Worm (Caenorhabditis elegans) whole organism, early embryonic: ENCODE results near the gene bcmo-2.

ENCODE experiments used
- B0310.2 ChIP-seq: sonication (generic microtip); optimal IDR thresholded peaks from 2 replicates; lab custom pipeline; 2016; ENCODE audit warnings: mild to moderate bottlenecking, missing genetic modification characterization, missing compliant biosample characterization
- F13C5.2 ChIP-seq: sonication (generic microtip); optimal IDR thresholded peaks from 2 replicates; lab custom pipeline; 2017; ENCODE audit warnings: mild to moderate bottlenecking, missing genetic modification characterization, inconsistent platforms, missing compliant biosample characterization
- aly-1 ChIP-seq: sonication (generic microtip); optimal IDR thresholded peaks from 2 replicates; lab custom pipeline; 2016; ENCODE audit warnings: missing genetic modification characterization, missing compliant biosample characterization
- ama-1 ChIP-seq: fragments of 150-350 bp; optimal IDR thresholded peaks from 2 replicates; lab custom pipeline; 2014
- ceh-13 ChIP-seq: fragments of 200-800 bp; sonication (Bioruptor generic); optimal IDR thresholded peaks from 2 replicates; lab custom pipeline; 2018; ENCODE audit warnings: mild to moderate bottlenecking, missing genetic modification characterization, missing compliant biosample characterization
- ceh-36 ChIP-seq: sonication (generic microtip); optimal IDR thresholded peaks from 2 replicates; lab custom pipeline; 2016; ENCODE audit warnings: missing genetic modification characterization, inconsistent platforms, missing compliant biosample characterization
- ets-7 ChIP-seq: sonication (generic microtip); optimal IDR thresholded peaks from 2 replicates; lab custom pipeline; 2016; ENCODE audit warnings: missing genotype, missing genetic modification characterization, missing compliant biosample characterization
- flt-1 ChIP-seq: fragments of 200-800 bp; sonication (Bioruptor generic); IDR thresholded peaks from 2 replicates; pipeline ENCODE4 v1.3.6; 2022; ENCODE audit warnings: missing genetic modification characterization, missing compliant biosample characterization
- hmbx-1 ChIP-seq: sonication (generic microtip); optimal IDR thresholded peaks from 2 replicates; lab custom pipeline; 2016; ENCODE audit warnings: mild to moderate bottlenecking, missing genetic modification characterization, missing compliant biosample characterization
- hmg-4 ChIP-seq: fragments of 200-800 bp; sonication (Bioruptor generic); optimal IDR thresholded peaks from 2 replicates; lab custom pipeline; 2018; ENCODE audit warnings: mild to moderate bottlenecking, missing genetic modification characterization, missing compliant biosample characterization
- hnd-1 ChIP-seq: sonication (generic microtip); optimal IDR thresholded peaks from 2 replicates; lab custom pipeline; 2016; ENCODE audit warnings: missing genetic modification characterization, missing compliant biosample characterization
- pes-1 ChIP-seq: fragments of 200-800 bp; sonication (Bioruptor generic); IDR thresholded peaks from 2 replicates; pipeline ENCODE4 v1.3.6; 2022; ENCODE audit warnings: missing genetic modification reagents, missing genetic modification characterization, missing compliant biosample characterization
- scrt-1 ChIP-seq: fragments of 200-800 bp; sonication (Bioruptor generic); IDR thresholded peaks from 2 replicates; pipeline ENCODE4 v1.3.6; 2022; ENCODE audit warnings: missing genetic modification characterization, missing compliant biosample characterization
- sea-1 ChIP-seq: fragments of 200-800 bp; sonication (Bioruptor generic); conservative IDR thresholded peaks from 2 replicates; pipeline ENCODE4 v1.3.6; 2022; ENCODE audit warnings: missing genetic modification characterization, missing compliant biosample characterization
- tbx-11 ChIP-seq: fragments of 200-800 bp; sonication (Bioruptor generic); IDR thresholded peaks from 2 replicates; pipeline ENCODE4 v1.3.6; 2022; ENCODE audit warnings: missing genetic modification characterization, missing compliant biosample characterization
- tbx-37 ChIP-seq: fragments of 200-800 bp; sonication (Bioruptor generic); conservative IDR thresholded peaks from 2 replicates; pipeline ENCODE4 v1.3.6; 2022; ENCODE audit warnings: missing genetic modification reagents, missing genetic modification characterization, missing compliant biosample characterization
- tra-4 ChIP-seq: sonication (generic microtip); optimal IDR thresholded peaks from 2 replicates; lab custom pipeline; 2017; ENCODE audit warnings: missing genetic modification characterization, missing compliant biosample characterization

The bcmo-2 gene

DNA sequence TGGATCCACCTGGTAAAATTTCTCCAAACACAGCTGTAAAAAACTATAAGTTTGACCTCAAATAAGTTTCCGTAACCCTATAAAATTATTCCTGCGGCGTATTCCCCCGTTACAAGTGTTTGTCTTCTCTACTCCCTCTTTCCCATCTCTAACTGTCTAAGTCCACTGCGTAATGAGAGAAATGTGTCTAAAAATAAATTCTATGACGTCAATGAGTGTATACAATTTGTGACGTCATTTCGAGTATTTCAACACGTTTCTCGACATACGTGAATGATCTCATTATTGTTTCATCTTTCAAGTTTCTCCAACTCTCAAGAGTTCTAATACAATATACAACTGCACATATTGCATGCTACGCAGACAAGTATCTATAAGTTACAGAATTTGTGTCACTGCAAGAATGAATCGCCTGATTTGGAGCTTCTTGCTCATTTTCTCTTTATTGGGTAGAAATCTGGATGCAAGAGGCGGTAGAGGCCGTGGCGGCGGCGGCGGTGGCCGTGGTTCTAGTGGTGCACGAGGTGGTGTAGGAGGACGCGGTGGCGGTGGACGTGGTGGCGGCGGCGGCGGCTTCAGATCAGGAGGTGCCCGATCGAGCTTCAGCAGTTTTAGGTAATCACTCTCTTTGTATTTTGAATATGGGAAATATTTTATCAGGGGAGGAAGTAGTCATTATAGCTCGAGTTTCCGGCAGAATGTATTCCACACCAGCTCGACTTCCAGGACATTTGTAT, 12.7 kb downstream of the bcmo-2 start, which contains the start of gene F53C3.6:
Gene F53C3.6 (plus strand): TSS at position 385 of the 737 bp plus-strand sequence.
- TF ChIP-seq hmg-4 (GFP tag; lab: Kevin White, UChicago) = no peak
- no peak for TF ChIP-seq B0310.2
- TF ChIP-seq ceh-13 (GFP tag; lab: Kevin White, UChicago) = no peak
- no peak for TF ChIP-seq tra-4 (tag; lab: Kevin White, UChicago)
- no peak for TF ChIP-seq pes-1 (GFP tag; lab: Robert Waterston, UW)
- TF ChIP-seq tbx-37 (GFP tag; lab: Robert Waterston, UW) = no peak
- TF ChIP-seq hmbx-1 (tag; lab: Kevin White, UChicago) = no peak
- TF ChIP-seq ceh-36 = no peak
- TF ChIP-seq hnd-1 (tag; lab: Kevin White, UChicago) = no peak
- TF ChIP-seq aly-1 = no peak
- no peak for TF ChIP-seq ama-1 (lab: Kevin White, UChicago)
- no peak for TF ChIP-seq F13C5.2 (tag; lab: Kevin White, UChicago)
- no peak for TF ChIP-seq flt-1 (GFP tag; lab: Robert Waterston, UW)
- TF ChIP-seq tbx-11 (GFP tag; lab: Robert Waterston, UW) = no peak
- TF ChIP-seq sea-1 (GFP tag; lab: Robert Waterston, UW) = no peak
- no peak for TF ChIP-seq scrt-1

DNA sequence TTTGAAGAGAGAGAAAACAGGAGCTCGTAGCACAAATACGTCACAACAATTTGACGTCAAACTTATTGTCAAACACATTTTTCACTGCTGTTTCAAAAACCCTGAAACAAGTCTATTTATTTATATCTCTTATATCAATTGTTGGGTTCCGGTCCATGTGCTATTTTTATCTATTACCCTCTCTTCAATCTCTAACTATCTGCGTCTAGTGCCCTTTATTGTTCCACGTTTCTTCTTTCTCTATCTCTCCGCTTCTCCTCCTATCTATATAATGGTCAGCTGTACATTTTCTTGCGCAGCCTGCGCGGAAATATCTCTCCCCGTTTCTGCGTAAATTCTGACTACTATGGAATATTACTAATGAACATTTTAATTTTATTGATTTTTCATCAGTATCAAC, 13.7 kb downstream of the bcmo-2 start:
- TF ChIP-seq sea-1 (GFP tag; lab: Robert Waterston, UW) (no peak), scrt-1 (no peak), F13C5.2 (tag; lab: Kevin White, UChicago) (peak; percentile 25)

DNA sequence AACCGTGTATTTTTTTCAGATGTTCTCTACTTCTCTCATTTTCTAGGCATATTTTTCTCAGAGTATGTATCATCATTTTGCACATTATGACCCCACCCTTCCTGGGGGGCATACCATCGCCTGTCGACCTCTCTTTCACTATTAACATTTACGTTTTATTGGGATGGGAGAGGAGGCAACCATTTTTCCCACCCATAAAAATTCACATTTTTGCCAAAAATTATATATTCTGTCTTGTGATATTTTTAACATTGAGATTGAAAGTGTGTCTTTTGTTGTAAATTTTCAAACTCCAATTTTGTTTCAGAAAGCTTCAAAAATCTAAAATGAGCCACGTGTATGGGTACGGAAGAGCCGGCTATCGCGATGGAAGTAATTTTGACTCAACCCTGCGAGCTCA, 15.9 kb downstream of the bcmo-2 start, which contains the start of gene F53C3.7:
Gene F53C3.7 (plus strand): TSS at position 301 of the 400 bp plus-strand sequence.
- TF ChIP-seq tbx-37 (GFP tag; lab: Robert Waterston, UW) (no peak), pes-1 (GFP tag; lab: Robert Waterston, UW) (no peak), hnd-1 (tag; lab: Kevin White, UChicago) (no peak), B0310.2 (no peak), ama-1 (lab: Kevin White, UChicago) (no peak), aly-1 (no peak), hmg-4 (GFP tag; lab: Kevin White, UChicago) (no peak), tra-4 (tag; lab: Kevin White, UChicago) (no peak), flt-1 (GFP tag; lab: Robert Waterston, UW) (no peak), F13C5.2 (tag; lab: Kevin White, UChicago) (no peak), sea-1 (GFP tag; lab: Robert Waterston, UW) (no peak), ceh-13 (GFP tag; lab: Kevin White, UChicago) (no peak), tbx-11 (GFP tag; lab: Robert Waterston, UW) (no peak), hmbx-1 (tag; lab: Kevin White, UChicago) (no peak), scrt-1 (no peak), ets-7 (tag; lab: Kevin White, UChicago) (no peak), ceh-36 (no peak)

DNA sequence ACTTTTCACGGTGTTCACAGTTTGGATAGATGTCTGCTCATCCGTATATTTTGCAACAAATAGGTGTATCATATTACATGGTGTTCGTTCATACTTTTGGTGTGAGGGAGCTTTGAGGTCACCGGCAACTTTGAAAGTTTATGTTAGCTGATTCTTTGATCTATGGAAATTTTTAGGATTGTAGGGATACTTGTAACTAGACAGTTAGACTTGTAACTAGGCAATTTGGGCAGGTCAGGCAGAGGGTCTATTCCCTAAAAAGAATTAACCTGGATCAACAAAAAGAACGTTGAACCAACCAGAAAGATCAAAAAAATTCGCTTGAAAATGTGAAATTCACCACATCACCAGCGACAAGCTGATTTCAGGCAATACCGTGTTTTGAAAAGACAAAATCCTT, 16.7 kb downstream of the bcmo-2 start:
- TF ChIP-seq F13C5.2 (tag; lab: Kevin White, UChicago) (no peak), B0310.2 (no peak), sea-1 (GFP tag; lab: Robert Waterston, UW) (no peak), hnd-1 (tag; lab: Kevin White, UChicago) (no peak)

DNA sequence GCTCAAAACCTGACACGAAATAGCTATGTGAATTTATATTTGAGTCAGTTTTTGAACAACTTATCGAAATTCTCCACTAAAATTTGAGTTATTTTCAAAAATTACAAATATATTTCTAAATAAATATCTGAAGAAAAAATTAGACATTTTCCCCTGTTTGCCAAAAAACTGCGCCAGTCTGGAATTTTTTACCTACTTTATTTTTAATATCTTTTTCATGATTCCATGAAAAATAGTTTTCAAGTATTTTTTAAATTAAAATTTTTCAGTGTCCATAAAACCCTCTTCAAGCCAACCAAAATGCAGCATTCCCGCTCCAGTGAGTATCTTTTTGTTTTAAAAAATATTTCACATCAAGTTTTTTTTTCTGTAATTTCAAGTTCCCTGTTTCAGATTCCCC, 19.5 kb downstream of the bcmo-2 start, which contains the start of gene F53C3.8:
Gene F53C3.8 (plus strand): TSS at position 301 of the 400 bp plus-strand sequence.
- TF ChIP-seq ama-1 (lab: Kevin White, UChicago) = no peak
- no peak for TF ChIP-seq pes-1 (GFP tag; lab: Robert Waterston, UW)
- TF ChIP-seq hnd-1 (tag; lab: Kevin White, UChicago) = no peak

DNA sequence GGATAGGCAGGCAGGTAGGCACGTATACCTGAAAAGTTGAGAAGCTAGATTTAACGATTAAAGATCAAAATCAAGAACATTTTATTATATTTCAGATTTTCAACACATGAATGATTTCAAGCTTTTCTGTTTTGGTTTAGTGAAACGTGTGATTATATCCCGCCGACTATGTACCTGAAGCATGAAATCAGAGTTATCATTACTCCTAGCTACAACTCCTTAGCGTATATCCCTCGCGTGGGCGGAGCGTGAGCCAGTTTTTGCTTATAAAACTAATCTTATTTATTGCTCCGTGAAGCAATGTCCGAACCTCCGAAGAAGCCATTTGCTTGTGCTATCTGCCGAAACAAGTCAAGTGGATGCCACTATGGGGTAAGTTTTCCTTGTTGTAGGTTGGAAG, 30.7 kb downstream of the bcmo-2 start, which contains the start of gene nhr-166:
Gene nhr-166 (plus strand): TSS at position 301 of the 400 bp plus-strand sequence.
- TF ChIP-seq ama-1 (lab: Kevin White, UChicago) (no peak), aly-1 (no peak), tra-4 (tag; lab: Kevin White, UChicago) (no peak), scrt-1 (no peak), pes-1 (GFP tag; lab: Robert Waterston, UW) (no peak), hmg-4 (GFP tag; lab: Kevin White, UChicago) (no peak), tbx-37 (GFP tag; lab: Robert Waterston, UW) (no peak), B0310.2 (no peak), hnd-1 (tag; lab: Kevin White, UChicago) (no peak), ceh-13 (GFP tag; lab: Kevin White, UChicago) (no peak), sea-1 (GFP tag; lab: Robert Waterston, UW) (no peak), flt-1 (GFP tag; lab: Robert Waterston, UW) (no peak)

DNA sequence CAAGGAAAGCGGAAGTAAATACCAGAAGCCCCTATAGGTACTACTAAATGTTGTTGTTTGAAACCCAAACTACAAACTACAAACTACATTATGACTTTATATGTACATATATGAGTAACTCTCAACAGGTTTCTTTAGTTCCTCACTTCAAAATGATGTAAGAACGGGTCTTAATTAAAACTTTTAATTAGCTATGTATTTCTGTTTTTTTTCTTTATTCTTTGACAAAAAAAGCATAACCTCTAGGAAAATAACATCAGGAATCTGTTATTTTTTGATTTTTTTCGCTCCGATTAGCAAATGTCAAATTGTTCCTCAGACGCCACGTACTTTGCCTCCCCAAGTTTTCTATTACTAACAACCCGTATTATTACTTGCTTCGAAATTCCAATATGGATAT, 32.3 kb downstream of the bcmo-2 start, which contains the start of gene srh-250:
Gene srh-250 (plus strand): TSS at position 301 of the 400 bp plus-strand sequence.
- TF ChIP-seq tbx-11 (GFP tag; lab: Robert Waterston, UW) = no peak
- no peak for TF ChIP-seq flt-1 (GFP tag; lab: Robert Waterston, UW)
- TF ChIP-seq hmg-4 (GFP tag; lab: Kevin White, UChicago) = no peak
- no peak for TF ChIP-seq tra-4 (tag; lab: Kevin White, UChicago)
- no peak for TF ChIP-seq sea-1 (GFP tag; lab: Robert Waterston, UW)
- no peak for TF ChIP-seq tbx-37 (GFP tag; lab: Robert Waterston, UW)
- TF ChIP-seq hmbx-1 (tag; lab: Kevin White, UChicago) = no peak
- TF ChIP-seq aly-1 = no peak
- no peak for TF ChIP-seq pes-1 (GFP tag; lab: Robert Waterston, UW)
- TF ChIP-seq ceh-36 = no peak
- no peak for TF ChIP-seq ets-7 (tag; lab: Kevin White, UChicago)
- TF ChIP-seq ama-1 (lab: Kevin White, UChicago) = no peak
- TF ChIP-seq hnd-1 (tag; lab: Kevin White, UChicago) = no peak
- TF ChIP-seq B0310.2 = no peak
- TF ChIP-seq ceh-13 (GFP tag; lab: Kevin White, UChicago) = no peak
- TF ChIP-seq scrt-1 = no peak
- no peak for TF ChIP-seq F13C5.2 (tag; lab: Kevin White, UChicago)
